Worm (Caenorhabditis elegans) whole organism, midembryonic: ENCODE data around the gene C10C5.4.

Experiments
- T22C8.4 ChIP-seq: fragments of 200-800 bp; sonication (Bioruptor generic); IDR thresholded peaks from 2 replicates; pipeline ENCODE4 v1.3.6; 2022; ENCODE audit warnings: missing genetic modification characterization, missing compliant biosample characterization
- cog-1 ChIP-seq: sonication (generic microtip); optimal IDR thresholded peaks from 2 replicates; lab custom pipeline; 2016; ENCODE audit warnings: missing genetic modification characterization, missing compliant biosample characterization
- klf-2 ChIP-seq: fragments of 200-800 bp; sonication (Bioruptor generic); conservative IDR thresholded peaks from 2 replicates; pipeline ENCODE4 v1.3.6; 2022; ENCODE audit warnings: missing genetic modification reagents, missing genetic modification characterization, missing compliant biosample characterization
- med-1 ChIP-seq: sonication (generic microtip); optimal IDR thresholded peaks from 2 replicates; lab custom pipeline; 2017; ENCODE audit warnings: missing genetic modification characterization, mild to moderate bottlenecking, missing compliant biosample characterization, antibody characterized with exemption, missing genetic modification reagents; ENCODE audit not compliant: insufficient read depth
- ref-1 ChIP-seq: fragments of 200-800 bp; sonication (Bioruptor generic); conservative IDR thresholded peaks from 2 replicates; pipeline ENCODE4 v1.3.6; 2022; ENCODE audit warnings: missing genetic modification reagents, missing genetic modification characterization, missing compliant biosample characterization
- tab-1 ChIP-seq: fragments of 200-800 bp; sonication (Bioruptor generic); IDR thresholded peaks from 2 replicates; pipeline ENCODE4 v1.3.6; 2022; ENCODE audit warnings: missing genetic modification characterization, missing compliant biosample characterization
- ztf-23 ChIP-seq: fragments of 200-800 bp; sonication (Bioruptor generic); IDR thresholded peaks from 2 replicates; pipeline ENCODE4 v1.3.6; 2022; ENCODE audit warnings: missing genetic modification reagents, missing genetic modification characterization, missing compliant biosample characterization
- ztf-29 ChIP-seq: fragments of 200-800 bp; sonication (Bioruptor generic); IDR thresholded peaks from 2 replicates; pipeline ENCODE4 v1.3.6; 2022; ENCODE audit warnings: missing genetic modification reagents, missing genetic modification characterization, missing compliant biosample characterization

Gene C10C5.4

DNA sequence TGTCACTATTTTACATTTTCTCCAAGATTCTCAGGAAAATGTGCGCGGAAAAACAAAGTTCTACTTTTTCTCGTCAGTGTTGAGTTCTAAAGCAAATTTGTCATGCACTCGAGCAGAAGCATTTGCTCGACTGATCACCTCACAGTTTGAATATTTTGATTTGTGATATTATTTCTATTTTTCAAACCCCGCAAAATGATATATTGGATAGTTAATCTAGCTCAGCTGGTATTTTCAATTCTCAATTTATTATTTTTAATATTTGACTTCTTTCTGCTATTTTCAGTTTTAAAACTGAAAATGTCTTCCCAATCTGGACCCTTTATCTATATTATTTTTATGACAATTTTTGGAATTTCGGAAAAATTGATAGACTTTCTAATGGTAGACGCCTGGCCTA is 44.7 kb downstream of the C10C5.4 start, which contains the start of gene srxa-2:
Gene srxa-2, plus strand, starts transcription at position 301 of the 400 bp plus-strand sequence.
- TF ChIP-seq ref-1 (GFP tag; lab: Robert Waterston, UW): no peak
- TF ChIP-seq med-1 (GFP tag; lab: Kevin White, UChicago): no peak
- no peak for TF ChIP-seq cog-1 (tag; lab: Kevin White, UChicago)
- TF ChIP-seq ztf-23 (GFP tag; lab: Robert Waterston, UW): no peak
- no peak for TF ChIP-seq klf-2
- no peak for TF ChIP-seq tab-1

DNA sequence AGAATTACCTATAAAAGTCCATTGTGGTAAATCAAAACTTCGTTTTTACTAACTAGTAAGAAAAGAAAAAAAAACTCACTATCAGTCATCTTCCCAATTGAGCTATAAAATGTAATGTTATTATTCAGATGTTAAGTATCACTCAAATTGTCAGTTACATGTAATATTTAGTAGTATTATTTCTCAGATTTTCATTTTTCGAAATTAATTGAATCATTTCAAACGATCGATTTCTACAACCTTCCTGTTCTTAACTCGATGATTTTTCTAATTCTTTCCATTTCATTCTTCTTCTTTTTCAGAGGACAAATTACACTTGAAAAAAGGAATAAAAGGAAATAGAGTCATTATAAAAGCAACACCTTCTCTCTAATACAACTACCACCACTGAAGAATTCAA is 49.6 kb downstream of the C10C5.4 start, which contains the start of gene F59B8.1:
Gene F59B8.1, plus strand, starts transcription at position 301 of the 400 bp plus-strand sequence.
- TF ChIP-seq med-1 (GFP tag; lab: Kevin White, UChicago): no peak
- TF ChIP-seq ref-1 (GFP tag; lab: Robert Waterston, UW): no peak
- no peak for TF ChIP-seq tab-1
- no peak for TF ChIP-seq T22C8.4 (GFP tag; lab: Robert Waterston, UW)
- TF ChIP-seq ztf-29: no peak
- no peak for TF ChIP-seq klf-2
